Fruit fly (Drosophila melanogaster) whole organism, adult: ENCODE data around the gene CG13896.

Experiments
- CG11617 ChIP-seq: fragments of 200-800 bp; sonication (Bioruptor generic); optimal IDR thresholded peaks from 2 replicates; lab custom pipeline; 2017; ENCODE audit warnings: mild to moderate bottlenecking, missing biosample characterization, missing genetic modification reagents, missing genetic modification characterization
- CG12768 ChIP-seq: fragments of 200-800 bp; sonication (Bioruptor generic); optimal IDR thresholded peaks from 2 replicates; lab custom pipeline; 2017; ENCODE audit warnings: missing biosample characterization, missing genetic modification characterization, mild to moderate bottlenecking, moderate library complexity, missing genetic modification reagents
- CG14711 ChIP-seq: fragments of 200-800 bp; sonication (Bioruptor generic); optimal IDR thresholded peaks from 2 replicates; lab custom pipeline; 2018; ENCODE audit warnings: missing biosample characterization, mild to moderate bottlenecking, missing genetic modification characterization, moderate library complexity
- CG1620 ChIP-seq: fragments of 200-800 bp; sonication (Bioruptor generic); optimal IDR thresholded peaks from 2 replicates; lab custom pipeline; 2016; ENCODE audit warnings: missing biosample characterization, missing genetic modification characterization
- CG33017 ChIP-seq: fragments of 200-800 bp; sonication (Bioruptor generic); optimal IDR thresholded peaks from 2 replicates; lab custom pipeline; 2018; ENCODE audit warnings: missing biosample characterization, mild to moderate bottlenecking, missing genetic modification characterization, moderate library complexity
- CG5204 ChIP-seq: fragments of 200-800 bp; sonication (Bioruptor generic); optimal IDR thresholded peaks from 2 replicates; lab custom pipeline; 2016; ENCODE audit warnings: missing biosample characterization, missing genetic modification characterization
- CG7045 ChIP-seq: fragments of 200-800 bp; sonication (Bioruptor generic); optimal IDR thresholded peaks from 2 replicates; lab custom pipeline; 2017; ENCODE audit warnings: missing biosample characterization, mild to moderate bottlenecking, missing genetic modification characterization
- CG7101 ChIP-seq: fragments of 200-800 bp; sonication (Bioruptor generic); optimal IDR thresholded peaks from 2 replicates; lab custom pipeline; 2018; ENCODE audit warnings: missing biosample characterization, mild to moderate bottlenecking, missing genetic modification characterization, moderate library complexity
- Clk ChIP-seq: fragments of 200-800 bp; sonication (Bioruptor generic); optimal IDR thresholded peaks from 2 replicates; lab custom pipeline; 2017; ENCODE audit warnings: missing biosample characterization, missing genetic modification characterization
- Crg-1 ChIP-seq: fragments of 200-800 bp; sonication (Bioruptor generic); optimal IDR thresholded peaks from 2 replicates; lab custom pipeline; 2016; ENCODE audit warnings: missing biosample characterization, missing genetic modification characterization
- Hr96 ChIP-seq: fragments of 200-800 bp; sonication (Bioruptor generic); optimal IDR thresholded peaks from 2 replicates; lab custom pipeline; 2016; ENCODE audit warnings: missing biosample characterization, missing genetic modification characterization
- Mnt ChIP-seq: fragments of 200-800 bp; sonication (Bioruptor generic); optimal IDR thresholded peaks from 2 replicates; lab custom pipeline; 2016; ENCODE audit warnings: missing biosample characterization, mild to moderate bottlenecking, missing genetic modification characterization
- bab1 ChIP-seq: fragments of 200-800 bp; sonication (Bioruptor generic); optimal IDR thresholded peaks from 3 replicates; lab custom pipeline; 2019; ENCODE audit warnings: missing biosample characterization, mild to moderate bottlenecking, missing genetic modification characterization, moderate library complexity
- cic ChIP-seq: fragments of 200-800 bp; sonication (Bioruptor generic); optimal IDR thresholded peaks from 2 replicates; lab custom pipeline; 2017; ENCODE audit warnings: missing biosample characterization, mild to moderate bottlenecking, missing genetic modification characterization, moderate library complexity
- cnc ChIP-seq, 2 experiments: fragments of >200 bp; optimal IDR thresholded peaks; 2 replicates each; lab custom pipeline; 2017
- kay ChIP-seq: fragments of 200-800 bp; sonication (Bioruptor generic); peaks from one replicate; lab custom pipeline; 2016; ENCODE audit warnings: missing biosample characterization, missing genetic modification characterization, borderline replicate concordance
- ovo ChIP-seq: fragments of 200-800 bp; sonication (Bioruptor generic); optimal IDR thresholded peaks from 2 replicates; lab custom pipeline; 2016; ENCODE audit warnings: missing biosample characterization, missing genetic modification characterization
- pad ChIP-seq: fragments of 200-800 bp; sonication (Bioruptor generic); optimal IDR thresholded peaks from 3 replicates; lab custom pipeline; 2017; ENCODE audit warnings: missing biosample characterization, missing genetic modification characterization, mild to moderate bottlenecking, moderate library complexity, missing genetic modification reagents
- tj ChIP-seq: fragments of 200-800 bp; sonication (Bioruptor generic); optimal IDR thresholded peaks from 3 replicates; lab custom pipeline; 2017; ENCODE audit warnings: missing biosample characterization, mild to moderate bottlenecking, missing genetic modification characterization, moderate library complexity
- toe ChIP-seq: fragments of 200-800 bp; sonication (Bioruptor generic); optimal IDR thresholded peaks from 2 replicates; lab custom pipeline; 2016; ENCODE audit warnings: missing biosample characterization, missing genetic modification characterization

CG13896 gene

dm6 chr3L:698748-699367 is 12.8 kb downstream of the CG13896 start, which contains the start of gene CG13894:
Gene CG13894, minus strand, starts transcription at chr3L:699144.
- TF ChIP-seq CG12768 (GFP tag; lab: Kevin White, UChicago) (no peak), cnc (optimal IDR thresholded peaks at IDR 0.05; lab: Kevin White, UChicago) (no peak), kay (peak; percentile 39), CG1620 (GFP tag; lab: Kevin White, UChicago) (no peak), CG14711 (tag; lab: Kevin White, UChicago) (no peak)

dm6 chr3L:697724-698123 is 13.9 kb downstream of the CG13896 start:
- TF ChIP-seq CG5204 (GFP tag; lab: Kevin White, UChicago) (no peak), CG11617 (GFP tag; lab: Kevin White, UChicago) (no peak), toe (no peak), CG12768 (GFP tag; lab: Kevin White, UChicago) (no peak), pad (no peak), CG7045 (GFP tag; lab: Kevin White, UChicago) (no peak)

- TF ChIP-seq CG7101 (tag; lab: Kevin White, UChicago) (no peak), toe (no peak), Clk (GFP tag; lab: Kevin White, UChicago) (no peak), CG14711 (tag; lab: Kevin White, UChicago) (no peak)
Measured at dm6 chr3L:697055-697427, 14.6 kb downstream of the CG13896 start.

dm6 chr3L:696404-697054 is 15.1 kb downstream of the CG13896 start:
- TF ChIP-seq CG12768 (GFP tag; lab: Kevin White, UChicago) (peak; percentile 51), Clk (GFP tag; lab: Kevin White, UChicago) (no peak), cic (GFP tag; lab: Kevin White, UChicago) (no peak), tj (no peak), ovo (GFP tag; lab: Kevin White, UChicago) (no peak), pad (peak; percentile 11), toe (no peak), Mnt (GFP tag; lab: Kevin White, UChicago) (no peak), CG1620 (GFP tag; lab: Kevin White, UChicago) (no peak), bab1 (no peak), CG11617 (GFP tag; lab: Kevin White, UChicago) (no peak), CG5204 (GFP tag; lab: Kevin White, UChicago) (peak; percentile 31), CG33017 (peak; percentile 58), kay (peak; percentile 32), Hr96 (GFP tag; lab: Kevin White, UChicago) (no peak), CG7045 (GFP tag; lab: Kevin White, UChicago) (peak; percentile 63), CG7101 (tag; lab: Kevin White, UChicago) (peak; percentile 58), Crg-1 (GFP tag; lab: Kevin White, UChicago) (no peak), cnc (optimal IDR thresholded peaks at IDR 0.05; lab: Kevin White, UChicago) (no peak), CG14711 (tag; lab: Kevin White, UChicago) (peak; percentile 54)

- TF ChIP-seq Clk (GFP tag; lab: Kevin White, UChicago) (no peak), toe (no peak), CG33017 (no peak), cic (GFP tag; lab: Kevin White, UChicago) (no peak), Hr96 (GFP tag; lab: Kevin White, UChicago) (no peak), ovo (GFP tag; lab: Kevin White, UChicago) (no peak), Mnt (GFP tag; lab: Kevin White, UChicago) (no peak), pad (no peak), tj (no peak), Crg-1 (GFP tag; lab: Kevin White, UChicago) (no peak), CG5204 (GFP tag; lab: Kevin White, UChicago) (no peak), kay (no peak), CG7045 (GFP tag; lab: Kevin White, UChicago) (no peak), CG7101 (tag; lab: Kevin White, UChicago) (no peak), CG12768 (GFP tag; lab: Kevin White, UChicago) (no peak), bab1 (no peak), CG1620 (GFP tag; lab: Kevin White, UChicago) (no peak), cnc (optimal IDR thresholded peaks at IDR 0.05; lab: Kevin White, UChicago) (no peak), CG14711 (tag; lab: Kevin White, UChicago) (no peak), CG11617 (GFP tag; lab: Kevin White, UChicago) (no peak)
Measured at dm6 chr3L:695510-695909, 16.1 kb downstream of the CG13896 start.

- no peak for TF ChIP-seq Crg-1 (GFP tag; lab: Kevin White, UChicago)
- peak; percentile 36 for TF ChIP-seq bab1
- no peak for TF ChIP-seq CG5204 (GFP tag; lab: Kevin White, UChicago)
Measured at dm6 chr3L:692699-693098, 19.0 kb downstream of the CG13896 start, which contains the start of gene Vti1a. Gene Vti1a, minus strand, starts transcription at chr3L:692919.
